Fruit fly (Drosophila melanogaster) whole organism, prepupa: ENCODE data around the gene CG7656.

Source experiments
- CG11762 ChIP-seq: fragments of 200-800 bp; sonication (Bioruptor generic); optimal IDR thresholded peaks from 3 replicates; lab custom pipeline; 2016; ENCODE audit warnings: missing biosample characterization, missing genetic modification characterization; ENCODE audit not compliant: insufficient read depth
- CG3032 ChIP-seq: fragments of 200-800 bp; optimal IDR thresholded peaks from 2 replicates; lab custom pipeline; 2019; ENCODE audit warnings: missing biosample characterization, mild to moderate bottlenecking, missing genetic modification characterization, moderate library complexity
- CG6792 ChIP-seq: fragments of 200-800 bp; sonication (Bioruptor generic); optimal IDR thresholded peaks from 3 replicates; lab custom pipeline; 2016; ENCODE audit warnings: missing biosample characterization, missing genetic modification characterization
- CG6854 ChIP-seq: fragments of 200-800 bp; sonication (Bioruptor generic); optimal IDR thresholded peaks from 2 replicates; lab custom pipeline; 2017; ENCODE audit warnings: missing biosample characterization, mild to moderate bottlenecking, missing genetic modification characterization
- Hr39 ChIP-seq: fragments of 200-800 bp; sonication (Bioruptor generic); optimal IDR thresholded peaks from 2 replicates; lab custom pipeline; 2016; ENCODE audit warnings: missing biosample characterization, missing genetic modification characterization
- fd85E ChIP-seq: fragments of 200-800 bp; sonication (Bioruptor generic); optimal IDR thresholded peaks from 3 replicates; lab custom pipeline; 2016; ENCODE audit warnings: missing biosample characterization, missing genetic modification characterization
- pdm3 ChIP-seq: fragments of 200-800 bp; sonication (Bioruptor generic); optimal IDR thresholded peaks from 3 replicates; lab custom pipeline; 2016; ENCODE audit warnings: missing biosample characterization, missing genetic modification characterization
- spab ChIP-seq: fragments of 200-800 bp; sonication (Bioruptor generic); optimal IDR thresholded peaks from 2 replicates; lab custom pipeline; 2017; ENCODE audit warnings: missing biosample characterization, mild to moderate bottlenecking, missing genetic modification characterization, missing genetic modification reagents

DNA sequence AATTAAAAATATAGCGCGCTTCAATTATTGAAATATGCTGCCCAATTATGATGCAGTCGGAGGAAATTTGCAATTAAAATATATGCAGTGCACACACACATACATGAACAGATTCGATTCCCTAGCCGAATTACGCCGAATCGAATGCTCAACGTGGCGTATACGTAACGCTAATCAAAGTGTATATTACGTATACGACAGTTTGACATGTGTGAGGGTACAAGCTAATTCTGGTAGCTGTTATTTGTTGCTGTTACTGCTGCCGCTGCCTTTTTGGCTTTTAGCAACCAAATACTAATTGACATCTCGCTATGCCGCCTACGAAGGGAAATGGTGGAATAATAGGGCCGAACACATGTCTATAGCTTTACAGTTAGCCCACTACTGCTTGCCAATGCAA lies 39.3 kb upstream of the CG7656 start:
- TF ChIP-seq Hr39 (GFP tag; lab: Kevin White, UChicago) = no peak
- no peak for TF ChIP-seq spab (GFP tag; lab: Kevin White, UChicago)
- TF ChIP-seq CG6792 (GFP tag; lab: Kevin White, UChicago) = no peak
- no peak for TF ChIP-seq CG3032 (tag; lab: Kevin White, UChicago)
- TF ChIP-seq CG6854 (GFP tag; lab: Kevin White, UChicago) = no peak
- TF ChIP-seq CG11762 (GFP tag; lab: Kevin White, UChicago) = no peak
- TF ChIP-seq fd85E (GFP tag; lab: Kevin White, UChicago) = no peak
- no peak for TF ChIP-seq pdm3
